Fruit fly (Drosophila melanogaster) whole organism, embryonic: ENCODE data around the gene Prp18.

Source experiments
- Blimp-1 ChIP-seq: fragments of 200-800 bp; sonication (Bioruptor generic); optimal IDR thresholded peaks from 3 replicates; lab custom pipeline; 2018; ENCODE audit warnings: missing biosample characterization, missing genetic modification characterization, mild to moderate bottlenecking, moderate library complexity, missing genetic modification reagents
- Bteb2 ChIP-seq: fragments of 200-800 bp; sonication (Bioruptor generic); optimal IDR thresholded peaks from 2 replicates; lab custom pipeline; 2016; ENCODE audit warnings: missing biosample characterization, missing genetic modification characterization
- CG10209 ChIP-seq: fragments of 200-800 bp; sonication (Bioruptor generic); optimal IDR thresholded peaks from 3 replicates; lab custom pipeline; 2017; ENCODE audit warnings: missing biosample characterization, mild to moderate bottlenecking, missing genetic modification characterization, missing genetic modification reagents
- CG10565 ChIP-seq: fragments of 200-800 bp; sonication (Bioruptor generic); optimal IDR thresholded peaks from 3 replicates; lab custom pipeline; 2016; ENCODE audit warnings: missing biosample characterization, mild to moderate bottlenecking, missing genetic modification characterization
- CG11247 ChIP-seq: fragments of 200-800 bp; sonication (Bioruptor generic); IDR thresholded peaks from 2 replicates; pipeline ENCODE4 v1.3.6; 2022; ENCODE audit warnings: missing biosample characterization, missing genetic modification characterization
- CG12391 ChIP-seq: fragments of 200-800 bp; sonication (Bioruptor generic); optimal IDR thresholded peaks from 3 replicates; lab custom pipeline; 2018; ENCODE audit warnings: missing biosample characterization, mild to moderate bottlenecking, missing genetic modification characterization, moderate library complexity
- CG12744 ChIP-seq: fragments of 200-800 bp; sonication (Bioruptor generic); optimal IDR thresholded peaks from 2 replicates; lab custom pipeline; 2016; ENCODE audit warnings: missing biosample characterization, missing genetic modification characterization
- CG12769 ChIP-seq: fragments of 200-800 bp; sonication (Bioruptor generic); optimal IDR thresholded peaks from 2 replicates; lab custom pipeline; 2019; ENCODE audit warnings: missing biosample characterization, mild to moderate bottlenecking, missing genetic modification characterization, moderate library complexity
- CG12942 ChIP-seq: fragments of 200-800 bp; sonication (Bioruptor generic); optimal IDR thresholded peaks from 3 replicates; lab custom pipeline; 2016; ENCODE audit warnings: missing biosample characterization, missing genetic modification characterization
- CG14860 ChIP-seq: fragments of 200-800 bp; sonication (Bioruptor generic); IDR thresholded peaks from 3 replicates; pipeline ENCODE4 v1.3.6; 2022; ENCODE audit warnings: missing biosample characterization, missing genetic modification characterization; ENCODE audit not compliant: partially characterized antibody
- CG15601 ChIP-seq: fragments of 200-800 bp; sonication (Bioruptor generic); optimal IDR thresholded peaks from 3 replicates; lab custom pipeline; 2019; ENCODE audit warnings: missing biosample characterization, mild to moderate bottlenecking, missing genetic modification characterization, moderate library complexity
- CG17612 ChIP-seq: fragments of 200-800 bp; sonication (Bioruptor generic); IDR thresholded peaks from 2 replicates; pipeline ENCODE4 v1.3.6; 2022; ENCODE audit warnings: missing biosample characterization, missing genetic modification characterization
- CG32532 ChIP-seq: fragments of 200-800 bp; sonication (Bioruptor generic); IDR thresholded peaks from 2 replicates; pipeline ENCODE4 v1.3.6; 2022; ENCODE audit warnings: missing biosample characterization, missing genetic modification characterization
- CG34224 ChIP-seq: fragments of 200-800 bp; sonication (Bioruptor generic); IDR thresholded peaks from 3 replicates; pipeline ENCODE4 v1.3.6; 2022; ENCODE audit warnings: missing biosample characterization, missing genetic modification characterization; ENCODE audit not compliant: partially characterized antibody
- CG7357 ChIP-seq: fragments of 200-800 bp; sonication (Bioruptor generic); IDR thresholded peaks from 3 replicates; pipeline ENCODE4 v1.3.6; 2022; ENCODE audit warnings: missing biosample characterization, missing genetic modification characterization
- CG7372 ChIP-seq: fragments of 200-800 bp; sonication (Bioruptor generic); IDR thresholded peaks from 2 replicates; pipeline ENCODE4 v1.3.6; 2022; ENCODE audit warnings: missing biosample characterization, missing genetic modification characterization
- CG8281 ChIP-seq: fragments of 200-800 bp; sonication (Bioruptor generic); optimal IDR thresholded peaks from 2 replicates; lab custom pipeline; 2018; ENCODE audit warnings: missing biosample characterization, mild to moderate bottlenecking, missing genetic modification characterization, moderate library complexity
- Camta ChIP-seq: fragments of 200-800 bp; sonication (Bioruptor generic); optimal IDR thresholded peaks from 2 replicates; lab custom pipeline; 2016; ENCODE audit warnings: missing biosample characterization, missing genetic modification characterization
- CrebB ChIP-seq: fragments of 200-800 bp; sonication (Bioruptor generic); optimal IDR thresholded peaks from 3 replicates; lab custom pipeline; 2018; ENCODE audit warnings: missing biosample characterization, mild to moderate bottlenecking, missing genetic modification characterization
- D ChIP-seq, 2 experiments: fragments of 200-800 bp in 1 of 2; fragments of >200 bp in 1 of 2; sonication (Bioruptor generic) in 1 of 2; optimal IDR thresholded peaks; 2 replicates in 1 of 2; 3 replicates in 1 of 2; lab custom pipeline; 2017; ENCODE audit warnings: mild to moderate bottlenecking in 1 of 2, missing biosample characterization in 1 of 2, missing genetic modification characterization in 1 of 2, missing genetic modification reagents in 1 of 2
- Dll ChIP-seq: fragments of 200-800 bp; sonication (Bioruptor generic); IDR thresholded peaks from 4 replicates; pipeline ENCODE4 v1.3.6; 2022; ENCODE audit warnings: missing biosample characterization, missing genetic modification characterization; ENCODE audit not compliant: partially characterized antibody
- Doc3 ChIP-seq: fragments of 200-800 bp; sonication (Bioruptor generic); IDR thresholded peaks from 3 replicates; pipeline ENCODE4 v1.3.6; 2022; ENCODE audit warnings: missing biosample characterization, missing genetic modification characterization; ENCODE audit not compliant: partially characterized antibody
- HLH54F ChIP-seq: fragments of 200-800 bp; sonication (Bioruptor generic); optimal IDR thresholded peaks from 3 replicates; lab custom pipeline; 2016; ENCODE audit warnings: missing biosample characterization, missing genetic modification characterization
- Hr51 ChIP-seq, 2 experiments: fragments of 200-800 bp; sonication (Bioruptor generic); optimal IDR thresholded peaks; 2 replicates in 1 of 2; 3 replicates in 1 of 2; lab custom pipeline; 2016 to 2018; ENCODE audit warnings: missing biosample characterization in 2 of 2, missing genetic modification characterization in 2 of 2, mild to moderate bottlenecking in 1 of 2, moderate library complexity in 1 of 2
- Kr ChIP-seq: fragments of 200-800 bp; sonication (Bioruptor generic); optimal IDR thresholded peaks from 2 replicates; lab custom pipeline; 2017; ENCODE audit warnings: missing biosample characterization, mild to moderate bottlenecking, missing genetic modification characterization
- Lhr ChIP-seq: fragments of 200-800 bp; sonication (Bioruptor generic); optimal IDR thresholded peaks from 3 replicates; lab custom pipeline; 2017; ENCODE audit warnings: mild to moderate bottlenecking, missing biosample characterization, missing genetic modification reagents, missing genetic modification characterization
- Nf-YC ChIP-seq: fragments of 200-800 bp; optimal IDR thresholded peaks from 3 replicates; lab custom pipeline; 2019; ENCODE audit warnings: missing biosample characterization, mild to moderate bottlenecking, missing genetic modification characterization, moderate library complexity
- Ravus ChIP-seq: fragments of 200-800 bp; sonication (Bioruptor generic); IDR thresholded peaks from 2 replicates; pipeline ENCODE4 v1.3.6; 2022; ENCODE audit warnings: missing biosample characterization, missing genetic modification characterization
- Spps ChIP-seq: fragments of 200-800 bp; sonication (Bioruptor generic); optimal IDR thresholded peaks from 2 replicates; lab custom pipeline; 2018; ENCODE audit warnings: missing biosample characterization, mild to moderate bottlenecking, missing genetic modification characterization
- Stat92E ChIP-seq, 3 experiments: fragments of >200 bp in 2 of 3; fragments of 200-800 bp in 1 of 3; sonication (Bioruptor generic) in 1 of 3; optimal IDR thresholded peaks; 2 replicates each; lab custom pipeline; 2017 to 2019; ENCODE audit warnings: missing biosample characterization in 3 of 3, missing genetic modification characterization in 3 of 3, mild to moderate bottlenecking in 1 of 3, moderate library complexity in 1 of 3
- Tbp ChIP-seq: fragments of >200 bp; optimal IDR thresholded peaks from 2 replicates; lab custom pipeline; 2018; ENCODE audit warnings: missing biosample characterization, missing genetic modification characterization
- cas ChIP-seq: fragments of 200-800 bp; sonication (Bioruptor generic); IDR thresholded peaks from 2 replicates; pipeline ENCODE4 v1.3.6; 2022; ENCODE audit warnings: missing biosample characterization, missing genetic modification characterization
- caup ChIP-seq: fragments of 200-800 bp; sonication (Bioruptor generic); optimal IDR thresholded peaks from 3 replicates; lab custom pipeline; 2017; ENCODE audit warnings: missing biosample characterization, mild to moderate bottlenecking, missing genetic modification characterization, moderate library complexity; ENCODE audit not compliant: severe bottlenecking
- chm ChIP-seq: fragments of 200-800 bp; sonication (Bioruptor generic); IDR thresholded peaks from 2 replicates; pipeline ENCODE4 v1.3.6; 2022; ENCODE audit warnings: missing biosample characterization, missing genetic modification characterization
- crc ChIP-seq: fragments of 200-800 bp; sonication (Bioruptor generic); optimal IDR thresholded peaks from 2 replicates; lab custom pipeline; 2016; ENCODE audit warnings: missing biosample characterization, missing genetic modification characterization
- dati ChIP-seq: fragments of 200-800 bp; sonication (Bioruptor generic); IDR thresholded peaks from 2 replicates; pipeline ENCODE4 v1.3.6; 2022; ENCODE audit warnings: missing biosample characterization, missing genetic modification characterization
- ems ChIP-seq: fragments of 200-800 bp; sonication (Bioruptor generic); optimal IDR thresholded peaks from 3 replicates; lab custom pipeline; 2016; ENCODE audit warnings: missing biosample characterization, missing genetic modification characterization
- kay ChIP-seq: fragments of 200-800 bp; sonication (Bioruptor generic); optimal IDR thresholded peaks from 2 replicates; lab custom pipeline; 2016; ENCODE audit warnings: missing biosample characterization, missing genetic modification characterization
- kni ChIP-seq: fragments of 200-800 bp; sonication (Bioruptor generic); optimal IDR thresholded peaks from 3 replicates; lab custom pipeline; 2017; ENCODE audit warnings: mild to moderate bottlenecking, missing biosample characterization, missing genetic modification reagents, missing genetic modification characterization
- lov ChIP-seq, 2 experiments: fragments of 200-800 bp in 1 of 2; fragments of >200 bp in 1 of 2; sonication (Bioruptor generic) in 1 of 2; IDR thresholded peaks in 1 of 2; optimal IDR thresholded peaks in 1 of 2; 2 replicates in 1 of 2; 3 replicates in 1 of 2; pipeline versions ENCODE4 v1.3.6 to Lab custom; 2017 to 2022; ENCODE audit warnings: missing biosample characterization in 1 of 2, missing genetic modification characterization in 1 of 2
- mam ChIP-seq: fragments of 200-800 bp; sonication (Bioruptor generic); optimal IDR thresholded peaks from 3 replicates; lab custom pipeline; 2016; ENCODE audit warnings: missing biosample characterization, missing genetic modification characterization
- peb ChIP-seq: fragments of 200-800 bp; sonication (Bioruptor generic); IDR thresholded peaks from 2 replicates; pipeline ENCODE4 v1.3.6; 2022; ENCODE audit warnings: missing biosample characterization, missing genetic modification characterization
- rib ChIP-seq: fragments of 200-800 bp; sonication (Bioruptor generic); IDR thresholded peaks from 2 replicates; pipeline ENCODE4 v1.3.6; 2022; ENCODE audit warnings: missing biosample characterization, missing genetic modification characterization
- slbo ChIP-seq: fragments of 200-800 bp; sonication (Bioruptor generic); IDR thresholded peaks from 2 replicates; pipeline ENCODE4 v1.3.6; 2022; ENCODE audit warnings: missing biosample characterization, missing genetic modification characterization
- tio ChIP-seq: fragments of 200-800 bp; sonication (Bioruptor generic); optimal IDR thresholded peaks from 2 replicates; lab custom pipeline; 2017; ENCODE audit warnings: missing biosample characterization, missing genetic modification characterization, inconsistent platforms
- unpg ChIP-seq: fragments of 200-800 bp; sonication (Bioruptor generic); optimal IDR thresholded peaks from 3 replicates; lab custom pipeline; 2018; ENCODE audit warnings: missing biosample characterization, mild to moderate bottlenecking, missing genetic modification characterization, moderate library complexity
- zen2 ChIP-seq: fragments of 200-800 bp; sonication (Bioruptor generic); IDR thresholded peaks from 3 replicates; pipeline ENCODE4 v1.3.6; 2022; ENCODE audit warnings: missing biosample characterization, missing genetic modification characterization; ENCODE audit not compliant: partially characterized antibody

Gene Prp18

dm6 chr3R:18995556-18996272 lies 35.4 kb downstream of the Prp18 start (continued):
- TF ChIP-seq Nf-YC (tag; lab: Kevin White, UChicago): peak; percentile 1
- no peak for TF ChIP-seq Doc3 (GFP tag; lab: Robert Waterston, UW)
- TF ChIP-seq zen2: no peak
- TF ChIP-seq CG10209 (GFP tag; lab: Kevin White, UChicago): peak; percentile 71
- peak; percentile 1 for TF ChIP-seq HLH54F
- peak; percentile 49 for TF ChIP-seq Ravus (GFP tag; lab: Robert Waterston, UW)
- no peak for TF ChIP-seq CG14860 (GFP tag; lab: Robert Waterston, UW)
- TF ChIP-seq Spps (tag; lab: Kevin White, UChicago): peak; percentile 77
- TF ChIP-seq CrebB (tag; lab: Kevin White, UChicago): peak; percentile 16
- TF ChIP-seq Blimp-1: peak; percentile 88
- TF ChIP-seq CG12769 (tag; lab: Kevin White, UChicago): peak; percentile 19
- peak; percentile 68 for TF ChIP-seq Lhr
- TF ChIP-seq CG12744 (GFP tag; lab: Kevin White, UChicago): no peak
- no peak for TF ChIP-seq Kr (GFP tag; lab: Kevin White, UChicago)
- TF ChIP-seq CG7372: no peak
- TF ChIP-seq CG15601 (tag; lab: Kevin White, UChicago): peak; percentile 73
- TF ChIP-seq CG34224 (GFP tag; lab: Robert Waterston, UW): no peak
- TF ChIP-seq Dll: no peak
- TF ChIP-seq CG11247: no peak
- TF ChIP-seq caup (GFP tag; lab: Kevin White, UChicago): peak; percentile 22
- peak; percentile 12 to 88 for TF ChIP-seq Hr51 (GFP tag; optimal IDR thresholded peaks at IDR 0.05; lab: Kevin White, UChicago)
- TF ChIP-seq CG10565 (GFP tag; lab: Kevin White, UChicago): peak; percentile 25
- TF ChIP-seq chm (GFP tag; lab: Robert Waterston, UW): no peak
- TF ChIP-seq dati: 0 out of 2 replicates have a peak, but pooled peaks have one; percentile 59
- TF ChIP-seq cas (GFP tag; lab: Robert Waterston, UW): no peak
- TF ChIP-seq CG12942 (GFP tag; lab: Kevin White, UChicago): peak; percentile 63
- no peak for TF ChIP-seq kni (GFP tag; lab: Kevin White, UChicago)
- TF ChIP-seq slbo: peak; percentile 49
- peak; percentile 35 for TF ChIP-seq crc
- TF ChIP-seq lov (optimal IDR thresholded peaks at IDR 0.05; lab: Kevin White, UChicago): no peak
- TF ChIP-seq lov (GFP tag; IDR thresholded peaks at IDR 0.05; lab: Robert Waterston, UW): peak; percentile 82
- TF ChIP-seq mam (GFP tag; lab: Kevin White, UChicago): peak; percentile 40
- peak; percentile 50 for TF ChIP-seq ems
- no peak for TF ChIP-seq Stat92E (GFP tag; optimal IDR thresholded peaks at IDR 0.05; lab: Kevin White, UChicago)
- TF ChIP-seq CG7357 (GFP tag; lab: Robert Waterston, UW): peak; percentile 44; the same call in 1 of the 3 replicates
- no peak for TF ChIP-seq rib (GFP tag; lab: Robert Waterston, UW)
- 0 out of 2 replicates have a peak, but pooled peaks have one; percentile 27 for TF ChIP-seq CG17612 (GFP tag; lab: Robert Waterston, UW)
- no peak for TF ChIP-seq D (optimal IDR thresholded peaks at IDR 0.05; lab: Kevin White, UChicago)
- TF ChIP-seq D (GFP tag; optimal IDR thresholded peaks at IDR 0.05; lab: Kevin White, UChicago): peak; percentile 84
- TF ChIP-seq peb (GFP tag; lab: Robert Waterston, UW): peak; percentile 77
- TF ChIP-seq CG8281 (tag; lab: Kevin White, UChicago): peak; percentile 24
- TF ChIP-seq Tbp (GFP tag; lab: Kevin White, UChicago): no peak
- TF ChIP-seq kay (GFP tag; lab: Kevin White, UChicago): peak; percentile 27
- TF ChIP-seq unpg (GFP tag; lab: Kevin White, UChicago): peak; percentile 85
- TF ChIP-seq CG32532 (GFP tag; lab: Robert Waterston, UW): peak; percentile 25; the same call in 1 of the 2 replicates
- peak; percentile 23 for TF ChIP-seq Bteb2 (GFP tag; lab: Kevin White, UChicago)
- peak; percentile 76 for TF ChIP-seq Camta (GFP tag; lab: Kevin White, UChicago)
- TF ChIP-seq tio (GFP tag; lab: Kevin White, UChicago): peak; percentile 49
- peak; percentile 86 for TF ChIP-seq CG12391 (tag; lab: Kevin White, UChicago)
